Fruit fly (Drosophila melanogaster): ENCODE results near the gene sdt.

DNA sequence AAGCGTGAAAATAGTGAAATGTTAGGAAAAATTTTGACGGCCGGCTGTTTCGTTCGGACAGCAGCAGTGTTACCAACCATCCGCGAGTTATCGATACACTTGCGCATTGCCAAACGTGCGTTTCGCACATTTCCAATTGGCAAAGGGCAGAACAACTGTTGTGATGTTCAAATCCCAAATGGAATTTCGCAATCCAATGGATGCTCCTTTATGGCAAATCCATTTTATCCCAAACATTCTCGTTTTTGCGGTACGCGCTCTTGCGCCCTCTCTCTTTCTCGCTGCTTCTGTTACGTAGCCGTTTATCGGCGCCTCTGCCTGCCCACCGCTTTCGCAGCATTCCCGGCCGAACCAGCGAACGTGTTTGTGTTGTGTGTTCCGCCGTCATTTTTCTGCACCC is 64.9 kb downstream of the sdt start:
- TF ChIP-seq salr (GFP tag; optimal IDR thresholded peaks at IDR 0.05) (no peak), Sox14 (GFP tag; optimal IDR thresholded peaks at IDR 0.05) (no peak), Hr4 (GFP tag; optimal IDR thresholded peaks at IDR 0.05) (no peak), Sox102F (GFP tag; optimal IDR thresholded peaks at IDR 0.05) (no peak), Blimp-1 (GFP tag; optimal IDR thresholded peaks at IDR 0.05) (no peak), Gug (GFP tag; IDR thresholded peaks at IDR 0.05) (no peak), Lpt (GFP tag; optimal IDR thresholded peaks at IDR 0.05) (no peak), Eip93F (GFP tag; optimal IDR thresholded peaks at IDR 0.05) (no peak), OdsH (GFP tag; optimal IDR thresholded peaks at IDR 0.05) (no peak)
